Worm (Caenorhabditis elegans) whole organism, L1 larva: ENCODE data around the gene elf-1.
A peak's percentile ranks its signal among the peaks of the same experiment; 100 is the strongest.
"Not testable (repeated sequence)": the region's sequence is repeated elsewhere in the genome, so short reads cannot be mapped to it uniquely, and the experiment has no call there.

ENCODE experiments used
- C04F5.9 ChIP-seq: sonication (generic microtip); optimal IDR thresholded peaks from 2 replicates; lab custom pipeline; 2016; ENCODE audit warnings: missing genetic modification characterization, missing compliant biosample characterization
- alr-1 ChIP-seq: fragments of 200-800 bp; sonication (Bioruptor generic); optimal IDR thresholded peaks from 2 replicates; lab custom pipeline; 2018; ENCODE audit warnings: borderline replicate concordance, mild to moderate bottlenecking, missing genetic modification characterization, missing compliant biosample characterization
- blmp-1 ChIP-seq: fragments of 150-350 bp; optimal IDR thresholded peaks from 2 replicates; lab custom pipeline; 2014; ENCODE audit warnings: missing biosample characterization, missing genetic modification characterization
- ceh-8 ChIP-seq: fragments of 200-800 bp; sonication (Bioruptor generic); optimal IDR thresholded peaks from 2 replicates; lab custom pipeline; 2018; ENCODE audit warnings: mild to moderate bottlenecking, missing genetic modification characterization, moderate library complexity, missing compliant biosample characterization
- ceh-88 ChIP-seq: fragments of 200-800 bp; sonication (Bioruptor generic); IDR thresholded peaks from 2 replicates; pipeline ENCODE4 v1.3.6; 2022; ENCODE audit warnings: missing genetic modification characterization, missing compliant biosample characterization
- ceh-90 ChIP-seq: sonication (generic microtip); optimal IDR thresholded peaks from 2 replicates; lab custom pipeline; 2016; ENCODE audit warnings: missing genetic modification characterization, missing compliant biosample characterization
- ces-1 ChIP-seq: fragments of 150-350 bp; optimal IDR thresholded peaks from 2 replicates; lab custom pipeline; 2014; ENCODE audit warnings: missing biosample characterization, missing genetic modification reagents, missing genetic modification characterization
- dpl-1 ChIP-seq, 3 experiments: fragments of 150-350 bp in 2 of 3; sonication (generic microtip) in 1 of 3; optimal IDR thresholded peaks; 2 replicates each; lab custom pipeline; 2014 to 2017; ENCODE audit warnings: missing biosample characterization in 3 of 3, missing genetic modification characterization in 3 of 3, missing genetic modification reagents in 3 of 3
- dsc-1 ChIP-seq: sonication (generic microtip); optimal IDR thresholded peaks from 2 replicates; lab custom pipeline; 2016; ENCODE audit warnings: mild to moderate bottlenecking, missing genetic modification characterization, missing compliant biosample characterization
- efl-3 ChIP-seq: fragments of 200-800 bp; sonication (Bioruptor generic); optimal IDR thresholded peaks from 2 replicates; lab custom pipeline; 2018; ENCODE audit warnings: mild to moderate bottlenecking, missing genetic modification characterization, missing compliant biosample characterization
- egl-13 ChIP-seq: sonication (generic microtip); optimal IDR thresholded peaks from 2 replicates; lab custom pipeline; 2016; ENCODE audit warnings: missing genotype, missing genetic modification reagents, missing genetic modification characterization, missing compliant biosample characterization
- egl-27 ChIP-seq, 2 experiments: fragments of 150-350 bp in 1 of 2; sonication (generic microtip); optimal IDR thresholded peaks; 3 replicates each; lab custom pipeline; 2017 to 2018; ENCODE audit warnings: missing biosample characterization in 2 of 2, missing genetic modification characterization in 2 of 2, missing genetic modification reagents in 2 of 2
- elt-2 ChIP-seq: sonication (generic microtip); optimal IDR thresholded peaks from 2 replicates; lab custom pipeline; 2016; ENCODE audit warnings: missing genetic modification characterization, mild to moderate bottlenecking, inconsistent platforms, missing compliant biosample characterization, missing genetic modification reagents
- elt-3 ChIP-seq, 6 experiments: fragments of 150-350 bp in 1 of 6; sonication (generic microtip); optimal IDR thresholded peaks; 2 replicates each; lab custom pipeline; 2017 to 2018; ENCODE audit warnings: missing biosample characterization in 6 of 6, missing genetic modification characterization in 6 of 6, inconsistent platforms in 1 of 6
- fkh-10 ChIP-seq: sonication (generic microtip); optimal IDR thresholded peaks from 2 replicates; lab custom pipeline; 2017; ENCODE audit warnings: missing biosample characterization, missing genetic modification reagents, missing genetic modification characterization
- fos-1 ChIP-seq: fragments of 150-350 bp; optimal IDR thresholded peaks from 2 replicates; lab custom pipeline; 2014; ENCODE audit warnings: missing biosample characterization, missing genetic modification characterization
- grh-1 ChIP-seq: fragments of 200-800 bp; sonication (Bioruptor generic); IDR thresholded peaks from 2 replicates; pipeline ENCODE4 v1.3.6; 2022; ENCODE audit warnings: missing genetic modification reagents, missing genetic modification characterization, missing compliant biosample characterization
- hlh-17 ChIP-seq: fragments of 200-800 bp; sonication (Bioruptor generic); optimal IDR thresholded peaks from 2 replicates; lab custom pipeline; 2018; ENCODE audit warnings: missing genetic modification characterization, mild to moderate bottlenecking, missing compliant biosample characterization, moderate library complexity, borderline replicate concordance
- hlh-4 ChIP-seq: sonication (generic microtip); optimal IDR thresholded peaks from 2 replicates; lab custom pipeline; 2016; ENCODE audit warnings: mild to moderate bottlenecking, missing genetic modification characterization, missing compliant biosample characterization
- jun-1 ChIP-seq: fragments of 150-350 bp; optimal IDR thresholded peaks from 2 replicates; lab custom pipeline; 2014; ENCODE audit warnings: missing biosample characterization, missing genetic modification reagents, missing genetic modification characterization
- lin-13 ChIP-seq: fragments of 150-350 bp; optimal IDR thresholded peaks from 2 replicates; lab custom pipeline; 2014; ENCODE audit warnings: missing biosample characterization, missing genetic modification reagents, missing genetic modification characterization
- lin-15B ChIP-seq: fragments of 150-350 bp; sonication (generic microtip); optimal IDR thresholded peaks from 3 replicates; lab custom pipeline; 2014; ENCODE audit warnings: missing biosample characterization, missing genetic modification characterization
- lin-39 ChIP-seq: fragments of 150-350 bp; optimal IDR thresholded peaks from 2 replicates; lab custom pipeline; 2014; ENCODE audit warnings: missing biosample characterization, missing genetic modification reagents, missing genetic modification characterization
- lir-3 ChIP-seq: sonication (generic microtip); optimal IDR thresholded peaks from 2 replicates; lab custom pipeline; 2016; ENCODE audit warnings: mild to moderate bottlenecking, missing genetic modification characterization, moderate library complexity, missing compliant biosample characterization; ENCODE audit not compliant: poor library complexity
- mab-9 ChIP-seq: fragments of 200-800 bp; sonication (Bioruptor generic); IDR thresholded peaks from 2 replicates; pipeline ENCODE4 v1.3.6; 2022; ENCODE audit warnings: missing genetic modification reagents, missing genetic modification characterization, missing compliant biosample characterization
- mdl-1 ChIP-seq, 2 experiments: fragments of 150-350 bp; optimal IDR thresholded peaks; 2 replicates each; lab custom pipeline; 2014 to 2017; ENCODE audit warnings: missing biosample characterization in 2 of 2, missing genetic modification characterization in 2 of 2, inconsistent platforms in 1 of 2
- mep-1 ChIP-seq: fragments of 150-350 bp; optimal IDR thresholded peaks from 2 replicates; lab custom pipeline; 2014; ENCODE audit warnings: missing biosample characterization, missing genetic modification characterization
- nhr-11 ChIP-seq: fragments of 150-350 bp; optimal IDR thresholded peaks from 2 replicates; lab custom pipeline; 2014; ENCODE audit warnings: missing biosample characterization, missing genetic modification characterization
- nhr-20 ChIP-seq: sonication (generic microtip); optimal IDR thresholded peaks from 2 replicates; lab custom pipeline; 2016; ENCODE audit warnings: mild to moderate bottlenecking, missing genetic modification characterization, missing compliant biosample characterization
- nhr-237 ChIP-seq: fragments of 150-350 bp; optimal IDR thresholded peaks from 2 replicates; lab custom pipeline; 2014; ENCODE audit warnings: missing biosample characterization, missing genetic modification characterization
- nhr-47 ChIP-seq: sonication (generic microtip); optimal IDR thresholded peaks from 2 replicates; lab custom pipeline; 2016; ENCODE audit warnings: mild to moderate bottlenecking, missing genetic modification characterization, moderate library complexity, missing compliant biosample characterization
- nhr-71 ChIP-seq: sonication (generic microtip); optimal IDR thresholded peaks from 2 replicates; lab custom pipeline; 2016; ENCODE audit warnings: mild to moderate bottlenecking, missing genetic modification characterization, moderate library complexity, missing compliant biosample characterization
- nhr-76 ChIP-seq: sonication (generic microtip); optimal IDR thresholded peaks from 2 replicates; lab custom pipeline; 2017; ENCODE audit warnings: missing biosample characterization, missing genetic modification characterization
- nhr-84 ChIP-seq: sonication (generic microtip); optimal IDR thresholded peaks from 2 replicates; lab custom pipeline; 2017; ENCODE audit warnings: missing biosample characterization, missing genetic modification characterization
- pag-3 ChIP-seq: sonication (generic microtip); optimal IDR thresholded peaks from 2 replicates; lab custom pipeline; 2017; ENCODE audit warnings: missing genetic modification characterization, mild to moderate bottlenecking, missing compliant biosample characterization, antibody characterized with exemption, borderline replicate concordance; ENCODE audit not compliant: insufficient read depth
- pax-3 ChIP-seq: fragments of 200-800 bp; sonication (Bioruptor generic); optimal IDR thresholded peaks from 2 replicates; lab custom pipeline; 2018; ENCODE audit warnings: mild to moderate bottlenecking, missing genetic modification characterization, moderate library complexity, missing compliant biosample characterization
- pqm-1 ChIP-seq: sonication (generic microtip); optimal IDR thresholded peaks from 3 replicates; lab custom pipeline; 2017; ENCODE audit warnings: missing biosample characterization, missing genetic modification characterization
- skn-1 ChIP-seq: fragments of 150-350 bp; optimal IDR thresholded peaks from 2 replicates; lab custom pipeline; 2014; ENCODE audit warnings: missing biosample characterization, missing genetic modification characterization
- sox-4 ChIP-seq: sonication (generic microtip); optimal IDR thresholded peaks from 2 replicates; lab custom pipeline; 2016; ENCODE audit warnings: missing genetic modification characterization, missing compliant biosample characterization
- swsn-7 ChIP-seq: sonication (generic microtip); optimal IDR thresholded peaks from 2 replicates; lab custom pipeline; 2016; ENCODE audit warnings: missing genetic modification characterization, missing compliant biosample characterization
- unc-30 ChIP-seq: sonication (generic microtip); optimal IDR thresholded peaks from 2 replicates; lab custom pipeline; 2017; ENCODE audit warnings: missing biosample characterization, missing genetic modification characterization
- unc-86 ChIP-seq: sonication (generic microtip); optimal IDR thresholded peaks from 2 replicates; lab custom pipeline; 2016; ENCODE audit warnings: missing genetic modification characterization, missing compliant biosample characterization
- unc-98 ChIP-seq: fragments of 200-800 bp; sonication (Bioruptor generic); IDR thresholded peaks from 2 replicates; pipeline ENCODE4 v1.3.6; 2022; ENCODE audit warnings: missing genetic modification characterization, missing compliant biosample characterization
- vab-15 ChIP-seq: sonication (generic microtip); optimal IDR thresholded peaks from 2 replicates; lab custom pipeline; 2017; ENCODE audit warnings: missing genotype, mild to moderate bottlenecking, missing genetic modification characterization, missing compliant biosample characterization
- xbp-1 ChIP-seq: sonication (generic microtip); optimal IDR thresholded peaks from 2 replicates; lab custom pipeline; 2016; ENCODE audit warnings: missing genetic modification characterization, missing compliant biosample characterization
- zag-1 ChIP-seq: fragments of 150-350 bp; optimal IDR thresholded peaks from 2 replicates; lab custom pipeline; 2014; ENCODE audit warnings: missing biosample characterization, missing genetic modification characterization
- zip-4 ChIP-seq: fragments of 200-800 bp; sonication (Bioruptor generic); optimal IDR thresholded peaks from 2 replicates; lab custom pipeline; 2018; ENCODE audit warnings: mild to moderate bottlenecking, missing genetic modification characterization, moderate library complexity, missing compliant biosample characterization
- ztf-11 ChIP-seq, 2 experiments: sonication (generic microtip); optimal IDR thresholded peaks; 2 replicates each; lab custom pipeline; 2016 to 2017; ENCODE audit warnings: missing genetic modification characterization in 2 of 2, missing biosample characterization in 1 of 2, missing compliant biosample characterization in 1 of 2
- ztf-4 ChIP-seq: fragments of 150-350 bp; optimal IDR thresholded peaks from 2 replicates; lab custom pipeline; 2014; ENCODE audit warnings: missing biosample characterization, missing genetic modification characterization

elf-1 gene

DNA sequence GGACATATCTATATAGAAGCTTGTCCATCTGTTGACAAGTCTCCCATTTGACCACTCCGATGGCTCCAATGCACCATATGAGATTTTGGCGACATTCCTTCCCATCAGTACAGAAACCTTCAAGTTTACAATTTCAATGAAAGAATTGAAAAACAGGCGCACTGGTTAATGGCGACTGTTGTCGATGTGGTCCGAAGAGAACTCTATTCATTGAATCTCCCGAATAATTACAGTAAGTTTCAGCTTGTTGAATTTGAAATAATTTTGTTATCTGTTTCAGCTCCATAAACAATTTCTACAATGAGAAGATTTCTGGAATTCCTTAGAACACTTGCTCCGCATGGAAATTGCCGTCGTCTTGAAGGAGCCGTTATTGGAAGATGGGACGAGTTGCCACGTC is at the start of gene elf-1:
TSS of gene elf-1 (plus strand) at position 301 of the 400 bp plus-strand sequence.
- TF ChIP-seq C04F5.9 (tag; lab: Kevin White, UChicago); ztf-11 (tag; optimal IDR thresholded peaks at IDR 0.05; lab: Kevin White, UChicago); pax-3: not testable (repeated sequence)

DNA sequence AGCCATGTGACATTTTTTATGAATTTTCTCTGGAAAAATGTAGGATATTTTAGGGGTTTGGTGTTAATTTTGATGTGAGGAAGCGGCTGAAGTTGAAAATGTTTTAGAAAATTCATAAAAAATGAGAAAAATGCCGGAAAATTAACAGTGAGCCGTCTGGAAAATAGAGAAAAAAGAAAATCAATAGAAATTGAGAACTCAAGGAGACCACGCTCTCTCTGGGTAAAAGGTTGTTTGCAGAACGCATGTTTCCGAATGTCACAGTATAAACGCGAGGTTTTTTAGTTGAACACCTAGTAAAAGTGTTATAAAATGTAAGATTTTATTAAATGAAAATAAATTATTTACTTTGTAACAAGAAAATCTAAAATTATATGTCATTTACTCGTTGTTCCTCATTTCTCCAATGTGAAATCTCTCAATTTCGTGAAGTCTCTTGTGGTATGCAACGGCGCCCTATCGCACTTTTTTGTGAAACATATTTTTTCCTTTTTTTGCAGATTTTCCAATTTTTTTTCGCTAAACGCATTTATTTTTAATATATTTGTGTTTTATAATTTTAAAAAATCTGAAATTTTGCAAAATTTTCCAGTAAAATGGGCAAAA is 48.7 kb upstream of the elf-1 start, which contains the start of the genes tag-266 and tag-267:
TSS of gene tag-266 (minus strand) at position 29 of the 606 bp plus-strand sequence.
TSS of gene tag-267 (plus strand) at position 593 of the 606 bp plus-strand sequence.
- TF ChIP-seq nhr-71 (peak; percentile 87), hlh-17 (GFP tag; lab: Kevin White, UChicago) (no peak), blmp-1 (tag; lab: Kevin White, UChicago) (peak; percentile 18), ces-1 (no peak), lin-15B (peak; percentile 40), egl-13 (tag; lab: Kevin White, UChicago) (peak; percentile 67), nhr-11 (no peak), hlh-4 (tag; lab: Kevin White, UChicago) (no peak), unc-86 (tag; lab: Kevin White, UChicago) (peak; percentile 47), mep-1 (tag; lab: Kevin White, UChicago) (peak; percentile 77), lir-3 (no peak), pqm-1 (tag; lab: Kevin White, UChicago) (no peak), C04F5.9 (tag; lab: Kevin White, UChicago) (peak; percentile 56), nhr-76 (no peak), pag-3 (tag; lab: Kevin White, UChicago) (no peak), ceh-88 (GFP tag; lab: Robert Waterston, UW) (peak; percentile 83; the same call in 1 of the 2 replicates), dpl-1 (GFP tag; optimal IDR thresholded peaks at IDR 0.05; lab: Kevin White, UChicago) (peak; percentile 28 to 66 (median 54)), sox-4 (tag; lab: Kevin White, UChicago) (peak; percentile 43), elt-3 (tag; optimal IDR thresholded peaks at IDR 0.05; lab: Kevin White, UChicago) (no peak), nhr-84 (tag; lab: Kevin White, UChicago) (no peak), jun-1 (tag; lab: Kevin White, UChicago) (peak; percentile 20), zip-4 (no peak), nhr-47 (tag; lab: Kevin White, UChicago) (peak; percentile 88), mdl-1 (tag; optimal IDR thresholded peaks at IDR 0.05; lab: Kevin White, UChicago) (no peak), ceh-8 (GFP tag; lab: Kevin White, UChicago) (peak; percentile 13), lin-13 (GFP tag; lab: Kevin White, UChicago) (peak; percentile 19), efl-3 (GFP tag; lab: Kevin White, UChicago) (no peak), swsn-7 (tag; lab: Kevin White, UChicago) (peak; percentile 70), fkh-10 (peak; percentile 24), skn-1 (tag; lab: Kevin White, UChicago) (peak; percentile 27), elt-2 (peak; percentile 25), mab-9 (GFP tag; lab: Robert Waterston, UW) (peak; percentile 41; the same call in 1 of the 2 replicates), lin-39 (peak; percentile 4), nhr-237 (tag; lab: Kevin White, UChicago) (peak; percentile 69), ceh-90 (tag; lab: Kevin White, UChicago) (peak; percentile 66), dsc-1 (tag; lab: Kevin White, UChicago) (peak; percentile 49), xbp-1 (tag; lab: Kevin White, UChicago) (peak; percentile 70), unc-98 (peak; percentile 80), vab-15 (no peak), ztf-4 (tag; lab: Kevin White, UChicago) (no peak), egl-27 (tag; optimal IDR thresholded peaks at IDR 0.05; lab: Kevin White, UChicago) (no peak), nhr-20 (tag; lab: Kevin White, UChicago) (peak; percentile 65), grh-1 (GFP tag; lab: Robert Waterston, UW) (no peak), zag-1 (peak; percentile 34), unc-30 (no peak), alr-1 (no peak), fos-1 (tag; lab: Kevin White, UChicago) (peak; percentile 55)
